Fruit fly (Drosophila melanogaster) whole organism, wandering third instar larva: ENCODE results near the gene pHCl-1.

Experiments
- CG32264 ChIP-seq: fragments of 200-800 bp; sonication (Bioruptor generic); optimal IDR thresholded peaks from 2 replicates; lab custom pipeline; 2016; ENCODE audit warnings: missing biosample characterization, missing genetic modification characterization
- CG9705 ChIP-seq: fragments of 200-800 bp; sonication (Bioruptor generic); optimal IDR thresholded peaks from 2 replicates; lab custom pipeline; 2018; ENCODE audit warnings: missing biosample characterization, mild to moderate bottlenecking, missing genetic modification characterization
- Dfd ChIP-seq: fragments of >200 bp; optimal IDR thresholded peaks from 2 replicates; lab custom pipeline; 2017; ENCODE audit warnings: missing biosample characterization, missing genetic modification characterization
- Dif ChIP-seq: fragments of 200-275, 200-300 bp; sonication (Bioruptor generic); optimal IDR thresholded peaks from 2 replicates; lab custom pipeline; 2018; ENCODE audit warnings: missing biosample characterization, missing genetic modification characterization; ENCODE audit not compliant: partially characterized antibody
- GATAd ChIP-seq: sonication (Bioruptor generic); optimal IDR thresholded peaks from 2 replicates; lab custom pipeline; 2016; ENCODE audit warnings: missing biosample characterization, missing genetic modification characterization
- HLH106 ChIP-seq: fragments of 200-800 bp; optimal IDR thresholded peaks from 3 replicates; lab custom pipeline; 2019; ENCODE audit warnings: missing biosample characterization, mild to moderate bottlenecking, missing genetic modification characterization, moderate library complexity
- Hnf4 ChIP-seq: fragments of 200-800 bp; sonication (Bioruptor generic); optimal IDR thresholded peaks from 2 replicates; lab custom pipeline; 2016; ENCODE audit warnings: missing biosample characterization, mild to moderate bottlenecking, missing genetic modification characterization
- Hr83 ChIP-seq: fragments of 200-300 bp; sonication (Bioruptor generic); optimal IDR thresholded peaks from 2 replicates; lab custom pipeline; 2016; ENCODE audit warnings: missing biosample characterization, mild to moderate bottlenecking, missing genetic modification characterization, moderate library complexity; ENCODE audit not compliant: poor library complexity, severe bottlenecking
- Jra ChIP-seq: sonication (Bioruptor generic); optimal IDR thresholded peaks from 2 replicates; lab custom pipeline; 2016; ENCODE audit warnings: missing biosample characterization, missing genetic modification characterization
- Mio ChIP-seq: sonication (Bioruptor generic); optimal IDR thresholded peaks from 2 replicates; lab custom pipeline; 2016; ENCODE audit warnings: missing biosample characterization, missing genetic modification characterization
- N ChIP-seq: fragments of >200 bp; optimal IDR thresholded peaks from 2 replicates; lab custom pipeline; 2018; ENCODE audit warnings: missing biosample characterization, missing external identifiers, missing genetic modification characterization
- OdsH ChIP-seq: fragments of 200-800 bp; sonication (Bioruptor generic); optimal IDR thresholded peaks from 2 replicates; lab custom pipeline; 2016; ENCODE audit warnings: missing biosample characterization, mild to moderate bottlenecking, missing genetic modification characterization
- Rel ChIP-seq, 2 experiments: fragments of 200-800 bp; sonication (Bioruptor generic) in 1 of 2; optimal IDR thresholded peaks; 2 replicates in 1 of 2; 3 replicates in 1 of 2; lab custom pipeline; 2016 to 2019; ENCODE audit warnings: mild to moderate bottlenecking in 2 of 2, missing biosample characterization in 2 of 2, missing genetic modification characterization in 2 of 2, moderate library complexity in 1 of 2
- Sp1 ChIP-seq: fragments of 200-800 bp; sonication (Bioruptor generic); optimal IDR thresholded peaks from 3 replicates; lab custom pipeline; 2019; ENCODE audit warnings: missing biosample characterization, mild to moderate bottlenecking, missing genetic modification characterization, moderate library complexity
- Vsx2 ChIP-seq: fragments of 200-300, 225-300 bp; sonication (Bioruptor generic); optimal IDR thresholded peaks from 2 replicates; lab custom pipeline; 2018; ENCODE audit warnings: missing biosample characterization, missing genetic modification characterization; ENCODE audit not compliant: partially characterized antibody
- br ChIP-seq: fragments of 200-800 bp; sonication (Bioruptor generic); optimal IDR thresholded peaks from 2 replicates; lab custom pipeline; 2016; ENCODE audit warnings: missing biosample characterization, missing genetic modification characterization
- dl ChIP-seq, 2 experiments: fragments of 175-275, 200-275 bp in 1 of 2; fragments of 200-275 bp in 1 of 2; sonication (Bioruptor generic); optimal IDR thresholded peaks; lab custom pipeline; 2018; ENCODE audit warnings: mild to moderate bottlenecking in 2 of 2, missing biosample characterization in 2 of 2, missing genetic modification characterization in 2 of 2, moderate library complexity in 2 of 2; ENCODE audit not compliant: partially characterized antibody in 2 of 2, insufficient read depth in 1 of 2
- dmrt93B ChIP-seq: fragments of 200-800 bp; sonication (Bioruptor generic); optimal IDR thresholded peaks from 2 replicates; lab custom pipeline; 2018; ENCODE audit warnings: missing biosample characterization, mild to moderate bottlenecking, missing genetic modification characterization
- ey ChIP-seq: fragments of 200-800 bp; sonication (Bioruptor generic); optimal IDR thresholded peaks from 2 replicates; lab custom pipeline; 2016; ENCODE audit warnings: missing biosample characterization, missing genetic modification characterization
- foxo ChIP-seq, 2 experiments: fragments of 200-800 bp; sonication (Bioruptor generic); optimal IDR thresholded peaks; 2 replicates in 1 of 2; 3 replicates in 1 of 2; lab custom pipeline; 2016 to 2017; ENCODE audit warnings: missing biosample characterization in 2 of 2, missing genetic modification characterization in 2 of 2
- fru ChIP-seq: fragments of 200-800 bp; sonication (Bioruptor generic); optimal IDR thresholded peaks from 3 replicates; lab custom pipeline; 2016; ENCODE audit warnings: missing biosample characterization, mild to moderate bottlenecking, missing genetic modification characterization
- jim ChIP-seq: fragments of 175-275, 200-325 bp; sonication (Bioruptor generic); optimal IDR thresholded peaks from 2 replicates; lab custom pipeline; 2016; ENCODE audit warnings: missing biosample characterization, mild to moderate bottlenecking, missing genetic modification characterization
- lola ChIP-seq: fragments of >200 bp; optimal IDR thresholded peaks from 2 replicates; lab custom pipeline; 2017; ENCODE audit warnings: missing biosample characterization, missing genetic modification characterization
- pan ChIP-seq: fragments of >200 bp; optimal IDR thresholded peaks from 2 replicates; lab custom pipeline; 2017
- psq ChIP-seq: fragments of 200-800 bp; sonication (Bioruptor generic); optimal IDR thresholded peaks from 3 replicates; lab custom pipeline; 2017; ENCODE audit warnings: missing biosample characterization, mild to moderate bottlenecking, missing genetic modification characterization, moderate library complexity
- rgr ChIP-seq: fragments of 200-800 bp; sonication (Bioruptor generic); optimal IDR thresholded peaks from 3 replicates; lab custom pipeline; 2016; ENCODE audit warnings: missing biosample characterization, mild to moderate bottlenecking, missing genetic modification characterization
- sage ChIP-seq: fragments of 200-800 bp; sonication (Bioruptor generic); optimal IDR thresholded peaks from 2 replicates; lab custom pipeline; 2016; ENCODE audit warnings: missing biosample characterization, mild to moderate bottlenecking, missing genetic modification characterization
- tai ChIP-seq: sonication (Bioruptor generic); optimal IDR thresholded peaks from 2 replicates; lab custom pipeline; 2016; ENCODE audit warnings: missing biosample characterization, missing genetic modification characterization
- usp ChIP-seq: fragments of >200 bp; optimal IDR thresholded peaks from 2 replicates; lab custom pipeline; 2017; ENCODE audit warnings: missing biosample characterization, missing genetic modification characterization
- woc ChIP-seq: sonication (Bioruptor generic); optimal IDR thresholded peaks from 2 replicates; lab custom pipeline; 2016; ENCODE audit warnings: missing biosample characterization, mild to moderate bottlenecking, missing genetic modification characterization

pHCl-1 gene

DNA sequence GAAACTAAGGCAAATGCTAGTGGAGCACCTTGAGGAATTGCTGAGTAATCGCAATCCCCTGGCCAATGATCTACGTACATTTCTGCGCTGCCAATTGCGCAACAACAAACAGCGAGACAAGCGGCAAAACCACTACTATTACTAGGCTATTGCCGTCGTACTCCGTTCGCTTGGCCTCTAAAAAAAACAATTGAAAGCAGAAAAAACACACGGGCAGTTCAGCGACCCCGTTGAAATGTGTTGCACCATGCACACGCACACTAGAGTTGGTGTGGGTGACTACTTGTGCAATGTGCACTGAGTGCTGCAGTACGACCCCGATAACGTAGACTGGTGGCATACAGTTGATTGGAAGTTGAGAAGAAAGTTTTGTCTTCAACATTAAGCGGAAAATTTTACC is 74.3 kb downstream of the pHCl-1 start:
- TF ChIP-seq Dfd (GFP tag; lab: Kevin White, UChicago) (no peak), Rel (GFP tag; optimal IDR thresholded peaks at IDR 0.05; lab: Kevin White, UChicago) (no peak), Rel (tag; optimal IDR thresholded peaks at IDR 0.05; lab: Kevin White, UChicago) (peak; percentile 13)
- TF ChIP-seq, all 38 proteins: peak for 1

DNA sequence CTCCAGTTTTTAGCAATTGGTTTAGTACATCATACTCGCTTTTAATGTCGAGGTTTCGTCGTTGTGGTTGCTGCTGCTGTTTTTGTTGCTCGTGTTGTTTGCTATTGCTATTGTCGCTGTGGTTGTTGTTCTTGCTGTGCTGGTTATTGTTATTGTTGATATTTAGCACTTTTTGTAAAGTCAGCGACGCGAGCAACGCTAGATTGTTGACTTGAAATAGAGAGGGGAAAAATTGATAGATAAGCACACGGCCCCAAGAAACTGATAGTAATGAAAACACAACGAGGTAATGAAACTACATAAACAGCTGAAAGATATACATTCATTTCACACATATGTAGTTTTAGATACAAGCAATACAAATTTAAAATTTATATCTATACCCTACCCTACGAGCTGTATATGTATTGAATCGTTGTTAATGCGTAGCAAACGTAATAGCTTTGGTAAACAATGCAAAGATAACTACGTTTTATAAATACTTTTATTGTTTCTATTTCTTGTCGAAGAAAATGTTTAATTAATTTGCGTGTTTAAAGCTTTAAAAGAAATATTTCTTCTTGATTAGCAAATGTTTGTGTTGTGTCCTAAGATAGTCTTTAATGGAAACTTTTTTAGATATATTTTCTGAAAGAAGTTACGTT is 74.9 kb downstream of the pHCl-1 start:
- TF ChIP-seq GATAd (no peak), rgr (GFP tag; lab: Kevin White, UChicago) (no peak), OdsH (GFP tag; lab: Kevin White, UChicago) (no peak), HLH106 (tag; lab: Kevin White, UChicago) (no peak), ey (GFP tag; lab: Kevin White, UChicago) (no peak), pan (lab: Kevin White, UChicago) (no peak), Dif (GFP tag; lab: Kevin White, UChicago) (no peak), CG9705 (no peak), jim (no peak), dmrt93B (GFP tag; lab: Kevin White, UChicago) (no peak), br (no peak), Vsx2 (GFP tag; lab: Kevin White, UChicago) (no peak), Mio (GFP tag; lab: Kevin White, UChicago) (no peak), N (GFP tag; lab: Kevin White, UChicago) (no peak), Hr83 (GFP tag; lab: Kevin White, UChicago) (no peak)

DNA sequence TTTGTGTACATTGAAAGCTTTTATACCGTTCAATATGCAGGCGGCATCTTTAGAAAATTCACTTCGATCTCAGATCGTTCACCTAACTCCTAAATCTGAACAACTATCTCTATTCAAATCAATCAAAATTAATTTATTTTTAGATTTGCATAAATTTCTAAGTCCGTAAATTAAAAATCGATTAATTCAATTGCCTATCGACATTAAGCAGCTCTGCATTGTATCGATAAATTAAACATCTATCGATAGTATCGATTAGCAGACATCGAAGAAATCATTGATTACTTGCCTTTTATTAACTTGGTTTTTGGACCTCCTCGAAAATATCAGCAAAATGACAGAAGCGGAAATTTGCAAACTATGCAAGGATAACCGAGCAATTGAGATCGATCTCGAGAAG is 82.1 kb downstream of the pHCl-1 start, which contains the start of gene CkIIalpha-i1:
TSS of gene CkIIalpha-i1 (plus strand) at position 266 of the 400 bp plus-strand sequence.
- TF ChIP-seq GATAd (no peak), rgr (GFP tag; lab: Kevin White, UChicago) (no peak), lola (GFP tag; lab: Kevin White, UChicago) (no peak), Mio (GFP tag; lab: Kevin White, UChicago) (no peak), N (GFP tag; lab: Kevin White, UChicago) (no peak), CG32264 (GFP tag; lab: Kevin White, UChicago) (no peak), Dfd (GFP tag; lab: Kevin White, UChicago) (no peak), Jra (GFP tag; lab: Kevin White, UChicago) (no peak), fru (no peak)

dm6 chr3L:15816143-15816487 is 82.7 kb downstream of the pHCl-1 start, which contains the start of gene fwe:
fwe (minus strand) TSS chr3L:15816410.
- TF ChIP-seq Rel (GFP tag; optimal IDR thresholded peaks at IDR 0.05; lab: Kevin White, UChicago) (no peak), Rel (tag; optimal IDR thresholded peaks at IDR 0.05; lab: Kevin White, UChicago) (no peak), woc (GFP tag; lab: Kevin White, UChicago) (no peak), Dif (GFP tag; lab: Kevin White, UChicago) (no peak), psq (GFP tag; lab: Kevin White, UChicago) (no peak), foxo (GFP tag; optimal IDR thresholded peaks at IDR 0.05; lab: Kevin White, UChicago) (no peak), jim (no peak), fru (no peak), Vsx2 (GFP tag; lab: Kevin White, UChicago) (no peak), sage (no peak), Jra (GFP tag; lab: Kevin White, UChicago) (no peak), Hnf4 (GFP tag; lab: Kevin White, UChicago) (no peak), Sp1 (GFP tag; lab: Kevin White, UChicago) (no peak), tai (GFP tag; lab: Kevin White, UChicago) (no peak), OdsH (GFP tag; lab: Kevin White, UChicago) (no peak), Dfd (GFP tag; lab: Kevin White, UChicago) (no peak), dl (GFP tag; optimal IDR thresholded peaks at IDR 0.05; lab: Kevin White, UChicago; ENCODE audit: insufficient read depth in 1 of 2, partially characterized antibody in 2 of 2) (no peak), usp (GFP tag; lab: Kevin White, UChicago) (no peak), CG32264 (GFP tag; lab: Kevin White, UChicago) (no peak)
- TF ChIP-seq, all 38 proteins: peak for 0
